Fruit fly (Drosophila melanogaster) whole organism, embryonic: ENCODE data around the gene CG5509.

Experiments
- Adf1 ChIP-seq: fragments of 200-800 bp; sonication (Bioruptor generic); IDR thresholded peaks from 2 replicates; pipeline ENCODE4 v1.3.6; 2022; ENCODE audit warnings: missing biosample characterization, missing genetic modification characterization
- Blimp-1 ChIP-seq: fragments of 200-800 bp; sonication (Bioruptor generic); optimal IDR thresholded peaks from 3 replicates; lab custom pipeline; 2018; ENCODE audit warnings: missing biosample characterization, missing genetic modification characterization, mild to moderate bottlenecking, moderate library complexity, missing genetic modification reagents
- CG10147 ChIP-seq: fragments of 200-800 bp; sonication (Bioruptor generic); optimal IDR thresholded peaks from 2 replicates; lab custom pipeline; 2019; ENCODE audit warnings: missing biosample characterization, mild to moderate bottlenecking, missing genetic modification characterization, moderate library complexity
- CG10267 ChIP-seq: fragments of 200-800 bp; sonication (Bioruptor generic); optimal IDR thresholded peaks from 2 replicates; lab custom pipeline; 2018; ENCODE audit warnings: missing biosample characterization, mild to moderate bottlenecking, missing genetic modification characterization, moderate library complexity
- CG12071 ChIP-seq: fragments of 200-800 bp; sonication (Bioruptor generic); optimal IDR thresholded peaks from 3 replicates; lab custom pipeline; 2018; ENCODE audit warnings: missing biosample characterization, mild to moderate bottlenecking, missing genetic modification characterization
- CG12236 ChIP-seq: fragments of 200-800 bp; sonication (Bioruptor generic); optimal IDR thresholded peaks from 2 replicates; lab custom pipeline; 2016; ENCODE audit warnings: missing biosample characterization, missing genetic modification characterization
- CG15601 ChIP-seq: fragments of 200-800 bp; sonication (Bioruptor generic); optimal IDR thresholded peaks from 3 replicates; lab custom pipeline; 2019; ENCODE audit warnings: missing biosample characterization, mild to moderate bottlenecking, missing genetic modification characterization, moderate library complexity
- CG17612 ChIP-seq: fragments of 200-800 bp; sonication (Bioruptor generic); IDR thresholded peaks from 2 replicates; pipeline ENCODE4 v1.3.6; 2022; ENCODE audit warnings: missing biosample characterization, missing genetic modification characterization
- CG18011 ChIP-seq: fragments of 200-800 bp; sonication (Bioruptor generic); optimal IDR thresholded peaks from 2 replicates; lab custom pipeline; 2017; ENCODE audit warnings: missing biosample characterization, missing genetic modification characterization, mild to moderate bottlenecking, moderate library complexity, missing genotype
- CG1832 ChIP-seq: fragments of 200-800 bp; sonication (Bioruptor generic); optimal IDR thresholded peaks from 2 replicates; lab custom pipeline; 2017; ENCODE audit warnings: missing biosample characterization, mild to moderate bottlenecking, missing genetic modification characterization, inconsistent platforms
- CG30431 ChIP-seq: fragments of 200-800 bp; sonication (Bioruptor generic); optimal IDR thresholded peaks from 2 replicates; lab custom pipeline; 2017; ENCODE audit warnings: missing biosample characterization, missing genetic modification characterization
- CG31388 ChIP-seq: fragments of 200-800 bp; sonication (Bioruptor generic); optimal IDR thresholded peaks from 2 replicates; lab custom pipeline; 2016; ENCODE audit warnings: missing biosample characterization, missing genetic modification characterization
- CG31441 ChIP-seq: fragments of 200-800 bp; sonication (Bioruptor generic); IDR thresholded peaks from 2 replicates; pipeline ENCODE4 v1.3.6; 2022; ENCODE audit warnings: missing biosample characterization, missing genetic modification characterization
- CG3838 ChIP-seq: fragments of 200-800 bp; sonication (Bioruptor generic); optimal IDR thresholded peaks from 3 replicates; lab custom pipeline; 2016; ENCODE audit warnings: missing biosample characterization, missing genetic modification characterization
- CG3995 ChIP-seq: fragments of 200-800 bp; sonication (Bioruptor generic); optimal IDR thresholded peaks from 3 replicates; lab custom pipeline; 2016; ENCODE audit warnings: missing biosample characterization, missing genetic modification characterization
- CG4404 ChIP-seq: fragments of 200-800 bp; sonication (Bioruptor generic); IDR thresholded peaks from 2 replicates; pipeline ENCODE4 v1.3.6; 2022; ENCODE audit warnings: missing biosample characterization, missing genetic modification characterization
- CG7357 ChIP-seq: fragments of 200-800 bp; sonication (Bioruptor generic); IDR thresholded peaks from 3 replicates; pipeline ENCODE4 v1.3.6; 2022; ENCODE audit warnings: missing biosample characterization, missing genetic modification characterization
- CG8924 ChIP-seq: fragments of 200-800 bp; optimal IDR thresholded peaks from 3 replicates; lab custom pipeline; 2019; ENCODE audit warnings: missing biosample characterization, mild to moderate bottlenecking, missing genetic modification characterization, moderate library complexity
- CG9817 ChIP-seq: fragments of 200-800 bp; sonication (Bioruptor generic); optimal IDR thresholded peaks from 2 replicates; lab custom pipeline; 2018; ENCODE audit warnings: missing biosample characterization, mild to moderate bottlenecking, missing genetic modification characterization, moderate library complexity
- Camta ChIP-seq: fragments of 200-800 bp; sonication (Bioruptor generic); optimal IDR thresholded peaks from 2 replicates; lab custom pipeline; 2016; ENCODE audit warnings: missing biosample characterization, missing genetic modification characterization
- Dfd ChIP-seq, 2 experiments: fragments of >200 bp; optimal IDR thresholded peaks; 2 replicates each; lab custom pipeline; 2017; ENCODE audit warnings: missing biosample characterization in 2 of 2, missing genetic modification characterization in 2 of 2
- E2f1 ChIP-seq: fragments of 200-800 bp; sonication (Bioruptor generic); IDR thresholded peaks from 2 replicates; pipeline ENCODE4 v1.3.6; 2022; ENCODE audit warnings: missing biosample characterization, missing genetic modification characterization
- Fer2 ChIP-seq: fragments of 200-800 bp; sonication (Bioruptor generic); optimal IDR thresholded peaks from 2 replicates; lab custom pipeline; 2018; ENCODE audit warnings: missing biosample characterization, mild to moderate bottlenecking, missing genetic modification characterization, moderate library complexity
- HLH54F ChIP-seq: fragments of 200-800 bp; sonication (Bioruptor generic); optimal IDR thresholded peaks from 3 replicates; lab custom pipeline; 2016; ENCODE audit warnings: missing biosample characterization, missing genetic modification characterization
- Hand ChIP-seq: fragments of 200-800 bp; sonication (Bioruptor generic); optimal IDR thresholded peaks from 2 replicates; lab custom pipeline; 2017; ENCODE audit warnings: mild to moderate bottlenecking, missing biosample characterization, missing genetic modification reagents, missing genetic modification characterization
- Lim3 ChIP-seq: fragments of 200-800 bp; sonication (Bioruptor generic); IDR thresholded peaks from 2 replicates; pipeline ENCODE4 v1.3.6; 2022; ENCODE audit warnings: missing biosample characterization, missing genetic modification characterization
- NC2β ChIP-seq: fragments of 200-800 bp; sonication (Bioruptor generic); optimal IDR thresholded peaks from 2 replicates; lab custom pipeline; 2016; ENCODE audit warnings: missing biosample characterization, missing genetic modification characterization
- NFAT ChIP-seq: fragments of 200-800 bp; sonication (Bioruptor generic); IDR thresholded peaks from 2 replicates; pipeline ENCODE4 v1.3.6; 2022; ENCODE audit warnings: missing biosample characterization, missing genetic modification characterization
- Nf-YC ChIP-seq: fragments of 200-800 bp; optimal IDR thresholded peaks from 3 replicates; lab custom pipeline; 2019; ENCODE audit warnings: missing biosample characterization, mild to moderate bottlenecking, missing genetic modification characterization, moderate library complexity
- Ptx1 ChIP-seq: fragments of 200-800 bp; sonication (Bioruptor generic); IDR thresholded peaks from 2 replicates; pipeline ENCODE4 v1.3.6; 2022; ENCODE audit warnings: missing biosample characterization, missing genetic modification characterization
- Scr ChIP-seq: fragments of 200-800 bp; sonication (Bioruptor generic); IDR thresholded peaks from 2 replicates; pipeline ENCODE4 v1.3.6; 2022; ENCODE audit warnings: missing biosample characterization, missing genetic modification characterization; ENCODE audit not compliant: partially characterized antibody
- Six4 ChIP-seq: fragments of 200-800 bp; sonication (Bioruptor generic); optimal IDR thresholded peaks from 2 replicates; lab custom pipeline; 2016; ENCODE audit warnings: missing biosample characterization, missing genetic modification characterization
- Sox100B ChIP-seq: fragments of 200-800 bp; sonication (Bioruptor generic); optimal IDR thresholded peaks from 3 replicates; lab custom pipeline; 2018; ENCODE audit warnings: missing biosample characterization, mild to moderate bottlenecking, missing genetic modification characterization
- Spps ChIP-seq: fragments of 200-800 bp; sonication (Bioruptor generic); optimal IDR thresholded peaks from 2 replicates; lab custom pipeline; 2018; ENCODE audit warnings: missing biosample characterization, mild to moderate bottlenecking, missing genetic modification characterization
- YL-1 ChIP-seq: fragments of 200-800 bp; sonication (Bioruptor generic); optimal IDR thresholded peaks from 3 replicates; lab custom pipeline; 2017; ENCODE audit warnings: missing biosample characterization, mild to moderate bottlenecking, missing genetic modification characterization
- ap ChIP-seq: fragments of 200-800 bp; sonication (Bioruptor generic); IDR thresholded peaks from 2 replicates; pipeline ENCODE4 v1.3.6; 2022; ENCODE audit warnings: missing biosample characterization, missing genetic modification characterization
- cas ChIP-seq: fragments of 200-800 bp; sonication (Bioruptor generic); IDR thresholded peaks from 2 replicates; pipeline ENCODE4 v1.3.6; 2022; ENCODE audit warnings: missing biosample characterization, missing genetic modification characterization
- cato ChIP-seq: fragments of 200-800 bp; sonication (Bioruptor generic); optimal IDR thresholded peaks from 2 replicates; lab custom pipeline; 2016; ENCODE audit warnings: missing biosample characterization, missing genetic modification characterization, borderline replicate concordance
- cg ChIP-seq: fragments of 200-800 bp; sonication (Bioruptor generic); optimal IDR thresholded peaks from 3 replicates; lab custom pipeline; 2019; ENCODE audit warnings: missing biosample characterization, mild to moderate bottlenecking, missing genetic modification characterization, moderate library complexity
- ci ChIP-seq: fragments of 200-800 bp; sonication (Bioruptor generic); IDR thresholded peaks from 3 replicates; pipeline ENCODE4 v1.3.6; 2022; ENCODE audit warnings: missing biosample characterization, missing genetic modification characterization
- crol ChIP-seq: fragments of 200-800 bp; sonication (Bioruptor generic); IDR thresholded peaks from 2 replicates; pipeline ENCODE4 v1.3.6; 2022; ENCODE audit warnings: missing biosample characterization, missing genetic modification characterization
- cwo ChIP-seq: fragments of 200-800 bp; sonication (Bioruptor generic); optimal IDR thresholded peaks from 3 replicates; lab custom pipeline; 2017; ENCODE audit warnings: missing biosample characterization, missing genetic modification characterization, mild to moderate bottlenecking, moderate library complexity, missing genetic modification reagents
- hbn ChIP-seq: fragments of 200-800 bp; sonication (Bioruptor generic); IDR thresholded peaks from 2 replicates; pipeline ENCODE4 v1.3.6; 2022; ENCODE audit warnings: missing biosample characterization, missing genetic modification characterization; ENCODE audit not compliant: partially characterized antibody
- her ChIP-seq: fragments of 200-800 bp; sonication (Bioruptor generic); optimal IDR thresholded peaks from 2 replicates; lab custom pipeline; 2016; ENCODE audit warnings: missing biosample characterization, missing genetic modification characterization
- kah ChIP-seq: fragments of 200-800 bp; sonication (Bioruptor generic); optimal IDR thresholded peaks from 2 replicates; lab custom pipeline; 2018; ENCODE audit warnings: missing biosample characterization, mild to moderate bottlenecking, missing genetic modification characterization
- p53 ChIP-seq: fragments of 200-800 bp; sonication (Bioruptor generic); optimal IDR thresholded peaks from 2 replicates; lab custom pipeline; 2016; ENCODE audit warnings: missing biosample characterization, missing genetic modification characterization
- sens ChIP-seq: fragments of 200-800 bp; sonication (Bioruptor generic); peaks from one replicate; lab custom pipeline; 2016; ENCODE audit warnings: missing biosample characterization, missing genetic modification characterization
- usp ChIP-seq: fragments of >200 bp; optimal IDR thresholded peaks from 2 replicates; lab custom pipeline; 2017; ENCODE audit warnings: missing biosample characterization, missing genetic modification characterization
- wdn ChIP-seq: fragments of 200-800 bp; sonication (Bioruptor generic); IDR thresholded peaks from 2 replicates; pipeline ENCODE4 v1.3.6; 2022; ENCODE audit warnings: missing biosample characterization, missing genetic modification characterization
- zen ChIP-seq: fragments of 200-800 bp; sonication (Bioruptor generic); optimal IDR thresholded peaks from 3 replicates; lab custom pipeline; 2018; ENCODE audit warnings: missing biosample characterization, mild to moderate bottlenecking, missing genetic modification characterization, moderate library complexity
- zfh2 ChIP-seq: fragments of 200-800 bp; sonication (Bioruptor generic); optimal IDR thresholded peaks from 2 replicates; lab custom pipeline; 2016; ENCODE audit warnings: missing biosample characterization, missing genetic modification characterization

CG5509 gene

DNA sequence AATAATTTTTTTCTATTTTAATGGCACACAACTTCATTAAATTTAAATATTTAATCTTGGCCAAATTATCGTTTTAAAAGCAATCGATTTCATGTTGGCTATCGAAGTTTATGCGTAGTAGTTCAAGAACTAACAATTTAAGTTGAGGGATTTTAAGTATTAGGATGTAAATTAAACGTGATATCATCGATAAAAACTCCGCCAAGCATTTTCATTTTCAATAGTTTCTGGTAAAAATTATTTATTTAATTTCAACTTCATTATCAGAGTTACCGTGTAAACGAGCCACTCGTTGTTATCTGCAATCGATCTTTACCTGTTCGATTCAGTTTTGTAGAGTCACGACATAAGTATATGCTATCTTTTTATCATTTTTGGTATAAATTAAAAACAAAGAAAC is 49.3 kb upstream of the CG5509 start (continued):
- TF ChIP-seq CG10147 (GFP tag; lab: Kevin White, UChicago) (peak; percentile 100), hbn (GFP tag; lab: Robert Waterston, UW) (peak; percentile 36; the same call in 1 of the 2 replicates), CG31441 (GFP tag; lab: Robert Waterston, UW) (peak; percentile 99), CG30431 (GFP tag; lab: Kevin White, UChicago) (peak; percentile 94), zen (tag; lab: Kevin White, UChicago) (peak; percentile 100), crol (GFP tag; lab: Robert Waterston, UW) (peak; percentile 47; the same call in 1 of the 2 replicates), Adf1 (peak; percentile 77), cato (GFP tag; lab: Kevin White, UChicago) (peak; percentile 94), Fer2 (tag; lab: Kevin White, UChicago) (peak; percentile 97), Dfd (GFP tag; optimal IDR thresholded peaks at IDR 0.05; lab: Kevin White, UChicago) (no peak), Sox100B (peak; percentile 98), ci (peak; percentile 99), CG12071 (peak; percentile 100), CG9817 (peak; percentile 97), zfh2 (GFP tag; lab: Kevin White, UChicago) (peak; percentile 87), CG18011 (peak; percentile 84), CG10267 (peak; percentile 100), CG3838 (GFP tag; lab: Kevin White, UChicago) (peak; percentile 90), NC2β (GFP tag; lab: Kevin White, UChicago) (peak; percentile 99), cwo (peak; percentile 94), cg (GFP tag; lab: Kevin White, UChicago) (no peak), Spps (tag; lab: Kevin White, UChicago) (peak; percentile 98), CG4404 (GFP tag; lab: Robert Waterston, UW) (peak; percentile 80), usp (GFP tag; lab: Kevin White, UChicago) (no peak), CG31388 (GFP tag; lab: Kevin White, UChicago) (peak; percentile 97), CG12236 (peak; percentile 91), CG17612 (GFP tag; lab: Robert Waterston, UW) (peak; percentile 79), Lim3 (GFP tag; lab: Robert Waterston, UW) (peak; percentile 88), Scr (GFP tag; lab: Robert Waterston, UW) (peak; percentile 51), CG3995 (GFP tag; lab: Kevin White, UChicago) (peak; percentile 89), ap (GFP tag; lab: Robert Waterston, UW) (peak; percentile 97), Ptx1 (GFP tag; lab: Robert Waterston, UW) (peak; percentile 94), E2f1 (GFP tag; lab: Robert Waterston, UW) (peak; percentile 95), HLH54F (GFP tag; lab: Kevin White, UChicago) (peak; percentile 89), CG7357 (peak; percentile 69), Hand (GFP tag; lab: Kevin White, UChicago) (peak; percentile 92), cas (GFP tag; lab: Robert Waterston, UW) (peak; percentile 89), kah (GFP tag; lab: Kevin White, UChicago) (peak; percentile 97), NFAT (GFP tag; lab: Robert Waterston, UW) (peak; percentile 92), YL-1 (GFP tag; lab: Kevin White, UChicago) (peak; percentile 91), CG8924 (tag; lab: Kevin White, UChicago) (peak; percentile 99), Camta (peak; percentile 96), Six4 (GFP tag; lab: Kevin White, UChicago) (peak; percentile 99), Nf-YC (peak; percentile 92), Blimp-1 (GFP tag; lab: Kevin White, UChicago) (peak; percentile 97), wdn (peak; percentile 93), her (GFP tag; lab: Kevin White, UChicago) (peak; percentile 90), p53 (GFP tag; lab: Kevin White, UChicago) (peak; percentile 80), sens (peak; percentile 99), CG15601 (tag; lab: Kevin White, UChicago) (peak; percentile 98), CG1832 (GFP tag; lab: Kevin White, UChicago) (no peak)
